Fruit fly (Drosophila melanogaster) whole organism, embryonic: ENCODE measurements around the gene CG34281.

ENCODE experiments used
- ATbp ChIP-seq: fragments of 200-800 bp; sonication (Bioruptor generic); optimal IDR thresholded peaks from 2 replicates; lab custom pipeline; 2017; ENCODE audit warnings: missing biosample characterization, mild to moderate bottlenecking, missing genetic modification characterization, missing genetic modification reagents
- Asciz ChIP-seq: fragments of 200-800 bp; sonication (Bioruptor generic); optimal IDR thresholded peaks from 2 replicates; lab custom pipeline; 2017; ENCODE audit warnings: missing biosample characterization, mild to moderate bottlenecking, missing genetic modification characterization, missing genetic modification reagents
- CG10209 ChIP-seq: fragments of 200-800 bp; sonication (Bioruptor generic); optimal IDR thresholded peaks from 3 replicates; lab custom pipeline; 2017; ENCODE audit warnings: missing biosample characterization, mild to moderate bottlenecking, missing genetic modification characterization, missing genetic modification reagents
- CG10274 ChIP-seq: fragments of 200-800 bp; sonication (Bioruptor generic); optimal IDR thresholded peaks from 3 replicates; lab custom pipeline; 2017; ENCODE audit warnings: missing biosample characterization, mild to moderate bottlenecking, missing genetic modification characterization
- CG10321 ChIP-seq: fragments of 200-800 bp; sonication (Bioruptor generic); IDR thresholded peaks from 2 replicates; pipeline ENCODE4 v1.3.6; 2022; ENCODE audit warnings: missing biosample characterization, missing genetic modification characterization
- CG10979 ChIP-seq: fragments of 200-800 bp; sonication (Bioruptor generic); optimal IDR thresholded peaks from 2 replicates; lab custom pipeline; 2018; ENCODE audit warnings: missing biosample characterization, mild to moderate bottlenecking, missing genetic modification characterization, moderate library complexity
- CG11093 ChIP-seq: fragments of 200-800 bp; sonication (Bioruptor generic); IDR thresholded peaks from 3 replicates; pipeline ENCODE4 v1.3.6; 2022; ENCODE audit warnings: missing biosample characterization, missing genetic modification characterization
- CG11560 ChIP-seq: fragments of 200-800 bp; sonication (Bioruptor generic); IDR thresholded peaks from 3 replicates; pipeline ENCODE4 v1.3.6; 2022; ENCODE audit warnings: missing biosample characterization, missing genetic modification characterization
- CG12769 ChIP-seq: fragments of 200-800 bp; sonication (Bioruptor generic); optimal IDR thresholded peaks from 2 replicates; lab custom pipeline; 2019; ENCODE audit warnings: missing biosample characterization, mild to moderate bottlenecking, missing genetic modification characterization, moderate library complexity
- CG14710 ChIP-seq: fragments of 200-800 bp; sonication (Bioruptor generic); optimal IDR thresholded peaks from 3 replicates; lab custom pipeline; 2019; ENCODE audit warnings: missing biosample characterization, mild to moderate bottlenecking, missing genetic modification characterization, moderate library complexity
- CG1529 ChIP-seq: fragments of 200-800 bp; sonication (Bioruptor generic); optimal IDR thresholded peaks from 3 replicates; lab custom pipeline; 2018; ENCODE audit warnings: missing biosample characterization, missing genetic modification characterization
- CG15479 ChIP-seq: fragments of 200-800 bp; sonication (Bioruptor generic); optimal IDR thresholded peaks from 3 replicates; lab custom pipeline; 2019; ENCODE audit warnings: missing biosample characterization, mild to moderate bottlenecking, missing genetic modification characterization, moderate library complexity
- CG1602 ChIP-seq: fragments of 200-800 bp; sonication (Bioruptor generic); optimal IDR thresholded peaks from 3 replicates; lab custom pipeline; 2016; ENCODE audit warnings: missing biosample characterization, missing genetic modification characterization
- CG17186 ChIP-seq: fragments of 200-800 bp; sonication (Bioruptor generic); optimal IDR thresholded peaks from 3 replicates; lab custom pipeline; 2017; ENCODE audit warnings: missing biosample characterization, missing genetic modification reagents, missing genetic modification characterization
- CG17568 ChIP-seq: fragments of 200-800 bp; sonication (Bioruptor generic); optimal IDR thresholded peaks from 2 replicates; lab custom pipeline; 2018; ENCODE audit warnings: missing biosample characterization, mild to moderate bottlenecking, missing genetic modification characterization, moderate library complexity
- CG2202 ChIP-seq: fragments of 200-800 bp; sonication (Bioruptor generic); optimal IDR thresholded peaks from 2 replicates; lab custom pipeline; 2018; ENCODE audit warnings: missing biosample characterization, mild to moderate bottlenecking, missing genetic modification characterization
- CG2889 ChIP-seq: fragments of 200-800 bp; sonication (Bioruptor generic); IDR thresholded peaks from 3 replicates; pipeline ENCODE4 v1.3.6; 2022; ENCODE audit warnings: missing biosample characterization, missing genetic modification characterization
- CG3281 ChIP-seq: fragments of 200-800 bp; sonication (Bioruptor generic); optimal IDR thresholded peaks from 3 replicates; lab custom pipeline; 2017; ENCODE audit warnings: missing biosample characterization, mild to moderate bottlenecking, missing genetic modification characterization
- CG34422 ChIP-seq: fragments of 200-800 bp; sonication (Bioruptor generic); IDR thresholded peaks from 3 replicates; pipeline ENCODE4 v1.3.6; 2022; ENCODE audit warnings: missing biosample characterization, missing genetic modification characterization
- CG3995 ChIP-seq: fragments of 200-800 bp; sonication (Bioruptor generic); optimal IDR thresholded peaks from 3 replicates; lab custom pipeline; 2016; ENCODE audit warnings: missing biosample characterization, missing genetic modification characterization
- CG4360 ChIP-seq: fragments of 200-800 bp; sonication (Bioruptor generic); IDR thresholded peaks from 2 replicates; pipeline ENCODE4 v1.3.6; 2022; ENCODE audit warnings: missing biosample characterization, missing genetic modification characterization
- CG5953 ChIP-seq: fragments of 200-800 bp; sonication (Bioruptor generic); IDR thresholded peaks from 2 replicates; pipeline ENCODE4 v1.3.6; 2022; ENCODE audit warnings: missing biosample characterization, missing genetic modification characterization
- CG7357 ChIP-seq: fragments of 200-800 bp; sonication (Bioruptor generic); IDR thresholded peaks from 3 replicates; pipeline ENCODE4 v1.3.6; 2022; ENCODE audit warnings: missing biosample characterization, missing genetic modification characterization
- CG7928 ChIP-seq: fragments of 200-800 bp; sonication (Bioruptor generic); optimal IDR thresholded peaks from 2 replicates; lab custom pipeline; 2017; ENCODE audit warnings: missing biosample characterization, mild to moderate bottlenecking, missing genetic modification characterization
- CG8281 ChIP-seq: fragments of 200-800 bp; sonication (Bioruptor generic); optimal IDR thresholded peaks from 2 replicates; lab custom pipeline; 2018; ENCODE audit warnings: missing biosample characterization, mild to moderate bottlenecking, missing genetic modification characterization, moderate library complexity
- D ChIP-seq, 2 experiments: fragments of 200-800 bp in 1 of 2; fragments of >200 bp in 1 of 2; sonication (Bioruptor generic) in 1 of 2; optimal IDR thresholded peaks; 2 replicates in 1 of 2; 3 replicates in 1 of 2; lab custom pipeline; 2017; ENCODE audit warnings: mild to moderate bottlenecking in 1 of 2, missing biosample characterization in 1 of 2, missing genetic modification characterization in 1 of 2, missing genetic modification reagents in 1 of 2
- Dfd ChIP-seq, 2 experiments: fragments of >200 bp; optimal IDR thresholded peaks; 2 replicates each; lab custom pipeline; 2017; ENCODE audit warnings: missing biosample characterization in 2 of 2, missing genetic modification characterization in 2 of 2
- Dll ChIP-seq: fragments of 200-800 bp; sonication (Bioruptor generic); IDR thresholded peaks from 4 replicates; pipeline ENCODE4 v1.3.6; 2022; ENCODE audit warnings: missing biosample characterization, missing genetic modification characterization; ENCODE audit not compliant: partially characterized antibody
- GATAe ChIP-seq: fragments of 200-800 bp; sonication (Bioruptor generic); conservative IDR thresholded peaks from 2 replicates; pipeline ENCODE4 v1.3.6; 2022; ENCODE audit warnings: missing biosample characterization, missing genetic modification characterization
- H15 ChIP-seq: fragments of 200-800 bp; sonication (Bioruptor generic); IDR thresholded peaks from 3 replicates; pipeline ENCODE4 v1.3.6; 2022; ENCODE audit warnings: missing biosample characterization, missing genetic modification characterization
- HLH54F ChIP-seq: fragments of 200-800 bp; sonication (Bioruptor generic); optimal IDR thresholded peaks from 3 replicates; lab custom pipeline; 2016; ENCODE audit warnings: missing biosample characterization, missing genetic modification characterization
- Jarid2 ChIP-seq: fragments of 200-800 bp; sonication (Bioruptor generic); optimal IDR thresholded peaks from 3 replicates; lab custom pipeline; 2017; ENCODE audit warnings: mild to moderate bottlenecking, missing biosample characterization, missing genetic modification reagents, missing genetic modification characterization
- Max ChIP-seq: fragments of 200-800 bp; sonication (Bioruptor generic); optimal IDR thresholded peaks from 2 replicates; lab custom pipeline; 2016; ENCODE audit warnings: missing biosample characterization, mild to moderate bottlenecking, missing genetic modification characterization
- Nf-YC ChIP-seq: fragments of 200-800 bp; optimal IDR thresholded peaks from 3 replicates; lab custom pipeline; 2019; ENCODE audit warnings: missing biosample characterization, mild to moderate bottlenecking, missing genetic modification characterization, moderate library complexity
- Sox100B ChIP-seq: fragments of 200-800 bp; sonication (Bioruptor generic); optimal IDR thresholded peaks from 3 replicates; lab custom pipeline; 2018; ENCODE audit warnings: missing biosample characterization, mild to moderate bottlenecking, missing genetic modification characterization
- Spps ChIP-seq: fragments of 200-800 bp; sonication (Bioruptor generic); optimal IDR thresholded peaks from 2 replicates; lab custom pipeline; 2018; ENCODE audit warnings: missing biosample characterization, mild to moderate bottlenecking, missing genetic modification characterization
- YL-1 ChIP-seq: fragments of 200-800 bp; sonication (Bioruptor generic); optimal IDR thresholded peaks from 3 replicates; lab custom pipeline; 2017; ENCODE audit warnings: missing biosample characterization, mild to moderate bottlenecking, missing genetic modification characterization
- ap ChIP-seq: fragments of 200-800 bp; sonication (Bioruptor generic); IDR thresholded peaks from 2 replicates; pipeline ENCODE4 v1.3.6; 2022; ENCODE audit warnings: missing biosample characterization, missing genetic modification characterization
- ash1 ChIP-seq: fragments of 200-800 bp; sonication (Bioruptor generic); optimal IDR thresholded peaks from 2 replicates; lab custom pipeline; 2018; ENCODE audit warnings: missing biosample characterization, mild to moderate bottlenecking, missing genetic modification characterization
- en ChIP-seq: fragments of 200-800 bp; sonication (Bioruptor generic); optimal IDR thresholded peaks from 2 replicates; lab custom pipeline; 2016; ENCODE audit warnings: missing biosample characterization, missing genetic modification characterization
- ftz-f1 ChIP-seq: fragments of 200-800 bp; sonication (Bioruptor generic); optimal IDR thresholded peaks from 2 replicates; lab custom pipeline; 2016; ENCODE audit warnings: missing biosample characterization, missing genetic modification characterization
- kah ChIP-seq: fragments of 200-800 bp; sonication (Bioruptor generic); optimal IDR thresholded peaks from 2 replicates; lab custom pipeline; 2018; ENCODE audit warnings: missing biosample characterization, mild to moderate bottlenecking, missing genetic modification characterization
- kni ChIP-seq: fragments of 200-800 bp; sonication (Bioruptor generic); optimal IDR thresholded peaks from 3 replicates; lab custom pipeline; 2017; ENCODE audit warnings: mild to moderate bottlenecking, missing biosample characterization, missing genetic modification reagents, missing genetic modification characterization
- lilli ChIP-seq: fragments of 200-800 bp; sonication (Bioruptor generic); optimal IDR thresholded peaks from 3 replicates; lab custom pipeline; 2016; ENCODE audit warnings: missing biosample characterization, missing genetic modification characterization
- ranshi ChIP-seq: fragments of 200-800 bp; sonication (Bioruptor generic); IDR thresholded peaks from 2 replicates; pipeline ENCODE4 v1.3.6; 2022; ENCODE audit warnings: missing biosample characterization, missing genetic modification characterization
- trh ChIP-seq: fragments of 200-800 bp; sonication (Bioruptor generic); optimal IDR thresholded peaks from 2 replicates; lab custom pipeline; 2016; ENCODE audit warnings: missing biosample characterization, missing genetic modification characterization
- usp ChIP-seq: fragments of >200 bp; optimal IDR thresholded peaks from 2 replicates; lab custom pipeline; 2017; ENCODE audit warnings: missing biosample characterization, missing genetic modification characterization
- vfl ChIP-seq: fragments of 200-800 bp; sonication (Bioruptor generic); optimal IDR thresholded peaks from 2 replicates; lab custom pipeline; 2016; ENCODE audit warnings: missing biosample characterization, missing genetic modification characterization
- zf30C ChIP-seq: fragments of 200-800 bp; sonication (Bioruptor generic); optimal IDR thresholded peaks from 3 replicates; lab custom pipeline; 2018; ENCODE audit warnings: missing biosample characterization, mild to moderate bottlenecking, missing genetic modification characterization

The CG34281 gene

dm6 chr3R:17604198-17604879 is 8.3 kb upstream of the CG34281 start (continued):
- peak; percentile 14 for TF ChIP-seq trh (GFP tag; lab: Kevin White, UChicago)
- TF ChIP-seq D (optimal IDR thresholded peaks at IDR 0.05; lab: Kevin White, UChicago): peak; percentile 5
- peak; percentile 84 for TF ChIP-seq D (GFP tag; optimal IDR thresholded peaks at IDR 0.05; lab: Kevin White, UChicago)
- no peak for TF ChIP-seq HLH54F (GFP tag; lab: Kevin White, UChicago)
- peak; percentile 69 for TF ChIP-seq CG1602
- no peak for TF ChIP-seq CG17186 (GFP tag; lab: Kevin White, UChicago)
- TF ChIP-seq CG10274 (GFP tag; lab: Kevin White, UChicago): peak; percentile 58
- TF ChIP-seq CG7928: peak; percentile 7
- TF ChIP-seq Jarid2 (GFP tag; lab: Kevin White, UChicago): peak; percentile 28
- no peak for TF ChIP-seq CG11560 (tag; lab: Robert Waterston, UW)
- no peak for TF ChIP-seq ash1
- no peak for TF ChIP-seq vfl (GFP tag; lab: Kevin White, UChicago)
- peak; percentile 79 for TF ChIP-seq Spps
- peak; percentile 79 for TF ChIP-seq ATbp (GFP tag; lab: Kevin White, UChicago)
- no peak for TF ChIP-seq en (GFP tag; lab: Kevin White, UChicago)
- TF ChIP-seq Dll (GFP tag; lab: Robert Waterston, UW): peak; percentile 45; the same call in 1 of the 4 replicates
- TF ChIP-seq CG3995: no peak
- TF ChIP-seq zf30C (GFP tag; lab: Kevin White, UChicago): no peak
- 0 out of 2 replicates have a peak, but pooled peaks have one; percentile 34 for TF ChIP-seq CG4360 (GFP tag; lab: Robert Waterston, UW)
- TF ChIP-seq Nf-YC (tag; lab: Kevin White, UChicago): peak; percentile 46
- TF ChIP-seq CG2202 (tag; lab: Kevin White, UChicago): peak; percentile 82
- TF ChIP-seq CG34422: no peak
- peak; percentile 79 for TF ChIP-seq CG17568 (GFP tag; lab: Kevin White, UChicago)
- peak; percentile 69 for TF ChIP-seq ranshi (GFP tag; lab: Robert Waterston, UW)
- TF ChIP-seq CG10209 (GFP tag; lab: Kevin White, UChicago): peak; percentile 88
- TF ChIP-seq lilli (GFP tag; lab: Kevin White, UChicago): peak; percentile 58
- TF ChIP-seq CG10321 (GFP tag; lab: Robert Waterston, UW): no peak
- TF ChIP-seq CG8281 (tag; lab: Kevin White, UChicago): peak; percentile 69
- TF ChIP-seq CG14710 (tag; lab: Kevin White, UChicago): peak; percentile 90
- TF ChIP-seq kni (GFP tag; lab: Kevin White, UChicago): peak; percentile 95
- TF ChIP-seq ftz-f1 (GFP tag; lab: Kevin White, UChicago): no peak
- peak; percentile 60; the same call in 2 of the 3 replicates for TF ChIP-seq CG11093 (GFP tag; lab: Robert Waterston, UW)
- TF ChIP-seq usp (GFP tag; lab: Kevin White, UChicago): no peak
- peak; percentile 69 for TF ChIP-seq YL-1
- peak; percentile 46; the same call in 1 of the 2 replicates for TF ChIP-seq ap (GFP tag; lab: Robert Waterston, UW)
- no peak for TF ChIP-seq CG15479
- TF ChIP-seq CG5953 (GFP tag; lab: Robert Waterston, UW): no peak
- no peak for TF ChIP-seq CG2889 (GFP tag; lab: Robert Waterston, UW)
- no peak for TF ChIP-seq Dfd (GFP tag; optimal IDR thresholded peaks at IDR 0.05; lab: Kevin White, UChicago)
- peak; percentile 90 for TF ChIP-seq Sox100B (GFP tag; lab: Kevin White, UChicago)
- TF ChIP-seq CG7357: peak; percentile 69
- TF ChIP-seq kah: peak; percentile 71
- peak; percentile 94 for TF ChIP-seq CG10979 (tag; lab: Kevin White, UChicago)
- peak; percentile 25 for TF ChIP-seq CG12769 (tag; lab: Kevin White, UChicago)
- TF ChIP-seq Max (GFP tag; lab: Kevin White, UChicago): peak; percentile 43
- peak; percentile 80 for TF ChIP-seq Asciz
- peak; percentile 77 for TF ChIP-seq CG1529 (GFP tag; lab: Kevin White, UChicago)
- no peak for TF ChIP-seq GATAe (GFP tag; lab: Robert Waterston, UW)
- TF ChIP-seq H15: no peak
- peak; percentile 84 for TF ChIP-seq CG3281 (GFP tag; lab: Kevin White, UChicago)
